Fruit fly (Drosophila melanogaster) whole organism: ENCODE data around the gene CG7329.

Experiments used
- CG8478 ChIP-seq: fragments of >200 bp; optimal IDR thresholded peaks from 2 replicates; lab custom pipeline; 2018; ENCODE audit warnings: inconsistent platforms
- Dll ChIP-seq: fragments of >200 bp; optimal IDR thresholded peaks from 2 replicates; lab custom pipeline; 2017
- pan ChIP-seq: fragments of >200 bp; optimal IDR thresholded peaks from 2 replicates; lab custom pipeline; 2017
- psq ChIP-seq: fragments of >200 bp; optimal IDR thresholded peaks from 2 replicates; lab custom pipeline; 2017
- usp ChIP-seq: fragments of >200 bp; optimal IDR thresholded peaks from 2 replicates; lab custom pipeline; 2017; ENCODE audit warnings: missing biosample characterization, missing genetic modification characterization, mixed read lengths

DNA sequence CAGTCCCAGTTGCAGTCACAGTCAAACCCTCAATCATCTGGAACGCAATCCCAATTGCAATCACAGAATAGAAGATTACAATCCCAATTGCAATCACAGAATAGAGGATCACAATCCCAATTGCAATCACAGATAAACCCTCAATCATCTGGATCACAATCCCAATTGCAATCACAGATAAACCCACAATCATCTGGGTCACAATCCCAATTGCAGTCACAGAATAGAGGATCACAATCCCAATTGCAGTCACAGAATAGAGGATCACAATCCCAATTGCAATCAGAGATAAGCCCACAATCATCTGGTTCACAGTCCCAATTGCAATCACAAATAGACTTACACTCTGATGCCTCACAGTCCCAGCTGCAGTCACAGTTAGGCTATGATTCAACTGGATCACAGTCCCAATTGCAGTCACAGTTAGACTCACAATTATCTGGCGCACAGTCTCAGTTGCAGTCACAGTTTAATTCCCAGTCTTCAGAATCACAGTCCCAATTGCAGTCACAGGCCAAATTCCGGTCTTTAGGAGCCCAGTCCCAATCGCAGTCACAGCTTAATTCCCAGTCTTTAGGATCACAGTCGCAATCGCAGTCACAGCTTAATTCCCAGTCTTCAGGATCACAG lies 9.6 kb upstream of the CG7329 start:
- no peak for TF ChIP-seq pan
- no peak for TF ChIP-seq Dll (lab: Kevin White, UChicago)
- no peak for TF ChIP-seq CG8478 (lab: Kevin White, UChicago)
- TF ChIP-seq psq (lab: Kevin White, UChicago): no peak
- TF ChIP-seq usp (GFP tag; lab: Kevin White, UChicago): no peak
